Worm (Caenorhabditis elegans): ENCODE results near the gene F40F8.12.

F40F8.12 gene

DNA sequence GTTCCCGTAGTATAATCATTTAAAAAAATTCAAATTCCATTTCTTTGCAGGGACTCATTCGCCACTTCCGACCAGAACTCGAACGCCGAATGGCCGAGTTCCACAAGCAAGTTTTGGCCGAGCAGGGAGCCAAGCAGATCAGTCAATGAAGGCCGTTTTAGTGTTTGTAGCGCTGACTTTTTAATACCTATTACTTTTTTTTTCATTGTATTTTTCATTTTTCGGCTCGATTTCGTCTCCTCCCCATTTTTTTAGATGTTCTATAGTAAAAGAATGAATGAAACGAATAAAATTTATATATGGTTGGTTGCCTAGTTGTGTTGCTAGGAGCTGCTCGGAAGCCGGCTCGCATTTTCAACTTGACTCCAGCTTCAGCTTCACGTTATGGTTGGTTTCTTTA is 29.8 kb upstream of the F40F8.12 start, which contains the start of gene C09H10.4:
Gene C09H10.4, plus strand, starts transcription at position 301 of the 400 bp plus-strand sequence.
- TF ChIP-seq sptf-2 (GFP tag; optimal IDR thresholded peaks at IDR 0.05) (no peak), Y79H2A.3 (GFP tag; conservative IDR thresholded peaks at IDR 0.05) (peak; percentile 54; the same call in 1 of the 2 replicates)

- no peak for TF ChIP-seq T07F8.4 (tag; optimal IDR thresholded peaks at IDR 0.05)
- TF ChIP-seq unc-62 (GFP tag; optimal IDR thresholded peaks at IDR 0.05): no peak
- TF ChIP-seq lsl-1 (GFP tag; optimal IDR thresholded peaks at IDR 0.05): no peak
- no peak for TF ChIP-seq ztf-6 (GFP tag; IDR thresholded peaks at IDR 0.05)
Measured at ce11 chrII:11101171-11101570, 28.4 kb upstream of the F40F8.12 start.

ce11 chrII:11103052-11103451 is 26.6 kb upstream of the F40F8.12 start:
- no peak for TF ChIP-seq egl-18 (GFP tag; IDR thresholded peaks at IDR 0.05)
- TF ChIP-seq pha-4 (tag; optimal IDR thresholded peaks at IDR 0.05): no peak
- no peak for TF ChIP-seq ceh-79 (tag; optimal IDR thresholded peaks at IDR 0.05)
- no peak for TF ChIP-seq cebp-2 (GFP tag; IDR thresholded peaks at IDR 0.05)
- TF ChIP-seq T26A5.8 (tag; optimal IDR thresholded peaks at IDR 0.05): no peak
- TF ChIP-seq sdz-38 (tag; optimal IDR thresholded peaks at IDR 0.05): no peak
- TF ChIP-seq ceh-27 (GFP tag; optimal IDR thresholded peaks at IDR 0.05): peak; percentile 52
- peak; percentile 44 for TF ChIP-seq K12H6.12 (tag; optimal IDR thresholded peaks at IDR 0.05)
- TF ChIP-seq dox-1 (GFP tag; IDR thresholded peaks at IDR 0.05): peak; percentile 59; the same call in 1 of the 2 replicates
- TF ChIP-seq hlh-12 (tag; optimal IDR thresholded peaks at IDR 0.05): no peak
- peak; percentile 26 for TF ChIP-seq F23B12.7 (tag; optimal IDR thresholded peaks at IDR 0.05; ENCODE audit: insufficient read depth)
- TF ChIP-seq zfh-2 (GFP tag; conservative IDR thresholded peaks at IDR 0.05): peak; percentile 60
- no peak for TF ChIP-seq Y67H2A.10 (GFP tag; conservative IDR thresholded peaks at IDR 0.05)
- peak in 1 of 3 experiments; percentile 59 for TF ChIP-seq lin-35 (GFP tag; optimal IDR thresholded peaks at IDR 0.05)
- TF ChIP-seq ceh-58 (GFP tag; IDR thresholded peaks at IDR 0.05): no peak
- TF ChIP-seq attf-5 (GFP tag; optimal IDR thresholded peaks at IDR 0.05): peak; percentile 90
- no peak for TF ChIP-seq cebp-1 (GFP tag; IDR thresholded peaks at IDR 0.05)
- TF ChIP-seq cebp-1 (tag; optimal IDR thresholded peaks at IDR 0.05): peak; percentile 47
- no peak for TF ChIP-seq rec-8 (tag; optimal IDR thresholded peaks at IDR 0.05)
- peak; percentile 61; the same call in 1 of the 2 replicates for TF ChIP-seq hmg-1.2 (GFP tag; IDR thresholded peaks at IDR 0.05)
- peak; percentile 68 for TF ChIP-seq nhr-80 (tag; optimal IDR thresholded peaks at IDR 0.05)
- peak; percentile 51; the same call in 1 of the 2 replicates for TF ChIP-seq attf-3 (GFP tag; conservative IDR thresholded peaks at IDR 0.05)
- no peak for TF ChIP-seq mel-28 (tag; optimal IDR thresholded peaks at IDR 0.05; ENCODE audit: borderline replicate concordance)
- TF ChIP-seq ceh-91 (GFP tag; IDR thresholded peaks at IDR 0.05): no peak
- TF ChIP-seq snpc-4 (GFP tag; optimal IDR thresholded peaks at IDR 0.05): no peak
- peak in 1 of 4 experiments; percentile 1 for TF ChIP-seq snpc-4 (tag; optimal IDR thresholded peaks at IDR 0.05)
- no peak for TF ChIP-seq rpc-1 (optimal IDR thresholded peaks at IDR 0.05)
- no peak for TF ChIP-seq rpc-1 (tag; optimal IDR thresholded peaks at IDR 0.05)
- TF ChIP-seq F55B11.4 (tag; optimal IDR thresholded peaks at IDR 0.05; ENCODE audit: borderline replicate concordance, insufficient read depth): no peak
- TF ChIP-seq nfyb-1 (GFP tag; IDR thresholded peaks at IDR 0.05): no peak
- peak; percentile 77 for TF ChIP-seq mcd-1 (GFP tag; IDR thresholded peaks at IDR 0.05)
